Fruit fly (Drosophila melanogaster) Kc167 (cell line): Measurements from ENCODE around the gene PRL-1.

Experiments used
- Sin3A ChIP-seq: fragments of >200 bp; optimal IDR thresholded peaks from 2 replicates; lab custom pipeline; 2018; ENCODE audit warnings: missing external identifiers
- h ChIP-seq: fragments of >200 bp; optimal IDR thresholded peaks from 3 replicates; lab custom pipeline; 2018; ENCODE audit warnings: missing external identifiers

dm6 chr2L:16231265-16231664 lies 26.1 kb downstream of the PRL-1 start, which contains the start of gene Ca-Ma2d:
- no peak for TF ChIP-seq h (lab: Kevin White, UChicago)
- TF ChIP-seq Sin3A (lab: Kevin White, UChicago): no peak
